Fruit fly (Drosophila melanogaster) Kc167 (cell line): ENCODE results near the gene CG31140.

ENCODE experiments used
- Sin3A ChIP-seq: fragments of >200 bp; optimal IDR thresholded peaks from 2 replicates; lab custom pipeline; 2018; ENCODE audit warnings: missing external identifiers
- h ChIP-seq: fragments of >200 bp; optimal IDR thresholded peaks from 3 replicates; lab custom pipeline; 2018; ENCODE audit warnings: missing external identifiers
- ttk ChIP-seq: sonication (Bioruptor generic); optimal IDR thresholded peaks from 2 replicates; lab custom pipeline; 2017; ENCODE audit warnings: missing external identifiers

DNA sequence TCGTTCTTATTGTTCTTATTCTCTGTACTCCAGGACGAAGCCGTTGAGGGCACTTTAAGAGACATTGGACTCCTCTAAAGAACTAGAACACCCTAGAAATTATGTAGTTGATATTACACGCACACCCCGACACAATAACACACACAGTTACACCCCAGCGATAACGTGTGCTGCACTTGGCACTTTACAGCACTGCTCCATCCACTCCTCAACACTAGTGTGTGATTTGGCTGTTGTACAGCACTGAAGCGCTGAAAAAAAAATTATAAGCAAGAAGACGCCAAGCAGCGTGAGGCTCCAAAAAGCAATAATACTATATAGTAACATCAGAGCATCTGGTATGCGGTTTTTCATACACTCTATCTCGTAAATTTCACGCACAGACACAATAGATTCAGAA is 2.1 kb upstream of the CG31140 start:
- TF ChIP-seq h (lab: Kevin White, UChicago) (no peak), Sin3A (lab: Kevin White, UChicago) (no peak), ttk (lab: Kevin White, UChicago) (no peak)
